Fruit fly (Drosophila melanogaster) whole organism, embryonic: Measurements from ENCODE around the gene aop.

Source experiments
- Adf1 ChIP-seq: fragments of 200-800 bp; sonication (Bioruptor generic); IDR thresholded peaks from 2 replicates; pipeline ENCODE4 v1.3.6; 2022; ENCODE audit warnings: missing biosample characterization, missing genetic modification characterization
- CG11723 ChIP-seq: fragments of 200-800 bp; sonication (Bioruptor generic); optimal IDR thresholded peaks from 2 replicates; lab custom pipeline; 2017; ENCODE audit warnings: missing biosample characterization, mild to moderate bottlenecking, missing genetic modification characterization
- CG12155 ChIP-seq: fragments of 200-800 bp; sonication (Bioruptor generic); optimal IDR thresholded peaks from 3 replicates; lab custom pipeline; 2016; ENCODE audit warnings: missing biosample characterization, missing genetic modification characterization
- CG14667 ChIP-seq: fragments of 200-800 bp; sonication (Bioruptor generic); IDR thresholded peaks from 2 replicates; pipeline ENCODE4 v1.3.6; 2022; ENCODE audit warnings: missing biosample characterization, missing genetic modification characterization
- CG15269 ChIP-seq: fragments of 200-800 bp; sonication (Bioruptor generic); optimal IDR thresholded peaks from 2 replicates; lab custom pipeline; 2018; ENCODE audit warnings: missing biosample characterization, mild to moderate bottlenecking, missing genetic modification characterization, moderate library complexity
- CG18619 ChIP-seq: fragments of 200-800 bp; sonication (Bioruptor generic); optimal IDR thresholded peaks from 3 replicates; lab custom pipeline; 2017; ENCODE audit warnings: missing biosample characterization, mild to moderate bottlenecking, missing genetic modification characterization
- CG30020 ChIP-seq: fragments of 200-800 bp; optimal IDR thresholded peaks from 2 replicates; lab custom pipeline; 2019; ENCODE audit warnings: missing biosample characterization, mild to moderate bottlenecking, missing genetic modification characterization, moderate library complexity
- CG31365 ChIP-seq: fragments of 200-800 bp; sonication (Bioruptor generic); optimal IDR thresholded peaks from 2 replicates; lab custom pipeline; 2018; ENCODE audit warnings: missing biosample characterization, mild to moderate bottlenecking, missing genetic modification characterization
- CG4730 ChIP-seq: fragments of 200-800 bp; sonication (Bioruptor generic); IDR thresholded peaks from 2 replicates; pipeline ENCODE4 v1.3.6; 2022; ENCODE audit warnings: missing biosample characterization, missing genetic modification characterization
- CG5953 ChIP-seq: fragments of 200-800 bp; sonication (Bioruptor generic); IDR thresholded peaks from 2 replicates; pipeline ENCODE4 v1.3.6; 2022; ENCODE audit warnings: missing biosample characterization, missing genetic modification characterization
- CG6854 ChIP-seq: fragments of 200-800 bp; sonication (Bioruptor generic); optimal IDR thresholded peaks from 3 replicates; lab custom pipeline; 2017; ENCODE audit warnings: missing biosample characterization, mild to moderate bottlenecking, missing genetic modification characterization
- CG7271 ChIP-seq: fragments of 200-800 bp; sonication (Bioruptor generic); optimal IDR thresholded peaks from 2 replicates; lab custom pipeline; 2018; ENCODE audit warnings: missing biosample characterization, mild to moderate bottlenecking, missing genetic modification characterization, moderate library complexity
- CG7357 ChIP-seq: fragments of 200-800 bp; sonication (Bioruptor generic); IDR thresholded peaks from 3 replicates; pipeline ENCODE4 v1.3.6; 2022; ENCODE audit warnings: missing biosample characterization, missing genetic modification characterization
- CG8089 ChIP-seq: fragments of 200-800 bp; sonication (Bioruptor generic); optimal IDR thresholded peaks from 3 replicates; lab custom pipeline; 2016; ENCODE audit warnings: missing biosample characterization, missing genetic modification characterization
- CG8478 ChIP-seq: fragments of >200 bp; optimal IDR thresholded peaks from 2 replicates; lab custom pipeline; 2018
- CG8944 ChIP-seq: fragments of 200-800 bp; sonication (Bioruptor generic); optimal IDR thresholded peaks from 3 replicates; lab custom pipeline; 2016; ENCODE audit warnings: missing biosample characterization, missing genetic modification characterization
- CHES-1-like ChIP-seq: fragments of 200-800 bp; sonication (Bioruptor generic); optimal IDR thresholded peaks from 2 replicates; lab custom pipeline; 2016; ENCODE audit warnings: missing biosample characterization, missing genetic modification characterization
- ERR ChIP-seq: fragments of 200-800 bp; sonication (Bioruptor generic); optimal IDR thresholded peaks from 2 replicates; lab custom pipeline; 2016; ENCODE audit warnings: missing biosample characterization, missing genetic modification characterization
- Elba2 ChIP-seq: fragments of 200-800 bp; sonication (Bioruptor generic); optimal IDR thresholded peaks from 3 replicates; lab custom pipeline; 2016; ENCODE audit warnings: missing biosample characterization, missing genetic modification characterization
- HLH4C ChIP-seq: fragments of 200-800 bp; sonication (Bioruptor generic); IDR thresholded peaks from 3 replicates; pipeline ENCODE4 v1.3.6; 2022; ENCODE audit warnings: missing biosample characterization, missing genetic modification characterization; ENCODE audit not compliant: partially characterized antibody
- Kr ChIP-seq: fragments of 200-800 bp; sonication (Bioruptor generic); optimal IDR thresholded peaks from 2 replicates; lab custom pipeline; 2017; ENCODE audit warnings: missing biosample characterization, mild to moderate bottlenecking, missing genetic modification characterization
- Rfx ChIP-seq: fragments of 200-800 bp; sonication (Bioruptor generic); IDR thresholded peaks from 2 replicates; pipeline ENCODE4 v1.3.6; 2022; ENCODE audit warnings: missing biosample characterization, missing genetic modification characterization
- Six4 ChIP-seq: fragments of 200-800 bp; sonication (Bioruptor generic); optimal IDR thresholded peaks from 2 replicates; lab custom pipeline; 2016; ENCODE audit warnings: missing biosample characterization, missing genetic modification characterization
- Sox102F ChIP-seq: fragments of 200-800 bp; sonication (Bioruptor generic); optimal IDR thresholded peaks from 2 replicates; lab custom pipeline; 2018; ENCODE audit warnings: missing biosample characterization, mild to moderate bottlenecking, missing genetic modification characterization, moderate library complexity
- Xrp1 ChIP-seq: fragments of 200-800 bp; sonication (Bioruptor generic); IDR thresholded peaks from 2 replicates; pipeline ENCODE4 v1.3.6; 2022; ENCODE audit warnings: missing biosample characterization, missing genetic modification characterization
- abd-A ChIP-seq: fragments of 200-800 bp; sonication (Bioruptor generic); optimal IDR thresholded peaks from 3 replicates; lab custom pipeline; 2019; ENCODE audit warnings: missing biosample characterization, mild to moderate bottlenecking, missing genetic modification characterization, moderate library complexity
- amos ChIP-seq: fragments of 200-800 bp; sonication (Bioruptor generic); IDR thresholded peaks from 2 replicates; pipeline ENCODE4 v1.3.6; 2022; ENCODE audit warnings: missing biosample characterization, missing genetic modification characterization; ENCODE audit not compliant: partially characterized antibody
- cwo ChIP-seq: fragments of 200-800 bp; sonication (Bioruptor generic); optimal IDR thresholded peaks from 3 replicates; lab custom pipeline; 2017; ENCODE audit warnings: missing biosample characterization, missing genetic modification characterization, mild to moderate bottlenecking, moderate library complexity, missing genetic modification reagents
- dimm ChIP-seq: fragments of 200-800 bp; sonication (Bioruptor generic); IDR thresholded peaks from 2 replicates; pipeline ENCODE4 v1.3.6; 2022; ENCODE audit warnings: missing biosample characterization, missing genetic modification characterization
- dm ChIP-seq: fragments of 200-800 bp; sonication (Bioruptor generic); optimal IDR thresholded peaks from 3 replicates; lab custom pipeline; 2016; ENCODE audit warnings: missing biosample characterization, missing genetic modification characterization
- dpn ChIP-seq, 2 experiments: fragments of 200-800 bp; sonication (Bioruptor generic); optimal IDR thresholded peaks; 3 replicates each; lab custom pipeline; 2016; ENCODE audit warnings: missing biosample characterization in 2 of 2, missing genetic modification characterization in 2 of 2
- exex ChIP-seq: fragments of 200-800 bp; sonication (Bioruptor generic); optimal IDR thresholded peaks from 4 replicates; lab custom pipeline; 2018; ENCODE audit warnings: missing biosample characterization, mild to moderate bottlenecking, missing genetic modification characterization, moderate library complexity
- gcm ChIP-seq: fragments of 200-800 bp; sonication (Bioruptor generic); optimal IDR thresholded peaks from 2 replicates; lab custom pipeline; 2019; ENCODE audit warnings: missing biosample characterization, mild to moderate bottlenecking, missing genetic modification characterization, moderate library complexity
- gem ChIP-seq: fragments of 200-800 bp; sonication (Bioruptor generic); optimal IDR thresholded peaks from 2 replicates; lab custom pipeline; 2019; ENCODE audit warnings: missing biosample characterization, mild to moderate bottlenecking, missing genetic modification characterization, moderate library complexity
- gro ChIP-seq: fragments of 200-800 bp; sonication (Bioruptor generic); optimal IDR thresholded peaks from 2 replicates; lab custom pipeline; 2016; ENCODE audit warnings: missing biosample characterization, missing genetic modification characterization
- gsb-n ChIP-seq: fragments of 200-800 bp; sonication (Bioruptor generic); optimal IDR thresholded peaks from 3 replicates; lab custom pipeline; 2018; ENCODE audit warnings: missing biosample characterization, mild to moderate bottlenecking, missing genetic modification characterization
- kay ChIP-seq: fragments of 200-800 bp; sonication (Bioruptor generic); optimal IDR thresholded peaks from 2 replicates; lab custom pipeline; 2016; ENCODE audit warnings: missing biosample characterization, missing genetic modification characterization
- lilli ChIP-seq: fragments of 200-800 bp; sonication (Bioruptor generic); optimal IDR thresholded peaks from 3 replicates; lab custom pipeline; 2016; ENCODE audit warnings: missing biosample characterization, missing genetic modification characterization
- lov ChIP-seq, 2 experiments: fragments of 200-800 bp in 1 of 2; fragments of >200 bp in 1 of 2; sonication (Bioruptor generic) in 1 of 2; IDR thresholded peaks in 1 of 2; optimal IDR thresholded peaks in 1 of 2; 2 replicates in 1 of 2; 3 replicates in 1 of 2; pipeline versions ENCODE4 v1.3.6 to Lab custom; 2017 to 2022; ENCODE audit warnings: missing biosample characterization in 1 of 2, missing genetic modification characterization in 1 of 2
- mam ChIP-seq: fragments of 200-800 bp; sonication (Bioruptor generic); optimal IDR thresholded peaks from 3 replicates; lab custom pipeline; 2016; ENCODE audit warnings: missing biosample characterization, missing genetic modification characterization
- onecut ChIP-seq: fragments of 200-800 bp; sonication (Bioruptor generic); IDR thresholded peaks from 2 replicates; pipeline ENCODE4 v1.3.6; 2022; ENCODE audit warnings: missing biosample characterization, missing genetic modification characterization
- pnt ChIP-seq: fragments of 200-800 bp; sonication (Bioruptor generic); optimal IDR thresholded peaks from 3 replicates; lab custom pipeline; 2016; ENCODE audit warnings: missing biosample characterization, missing genetic modification characterization
- repo ChIP-seq: fragments of 200-800 bp; sonication (Bioruptor generic); optimal IDR thresholded peaks from 2 replicates; lab custom pipeline; 2016; ENCODE audit warnings: missing biosample characterization, missing genetic modification characterization
- row ChIP-seq: fragments of 200-800 bp; sonication (Bioruptor generic); IDR thresholded peaks from 3 replicates; pipeline ENCODE4 v1.3.6; 2022; ENCODE audit warnings: missing biosample characterization, missing genetic modification characterization
- sc ChIP-seq, 3 experiments: fragments of >200 bp in 2 of 3; fragments of 200-800 bp in 1 of 3; sonication (Bioruptor generic) in 1 of 3; optimal IDR thresholded peaks; 2 replicates in 2 of 3; 3 replicates in 1 of 3; lab custom pipeline; 2017; ENCODE audit warnings: mild to moderate bottlenecking in 1 of 3, missing biosample characterization in 1 of 3, missing genetic modification characterization in 1 of 3, missing genetic modification reagents in 1 of 3
- sens ChIP-seq: fragments of 200-800 bp; sonication (Bioruptor generic); peaks from one replicate; lab custom pipeline; 2016; ENCODE audit warnings: missing biosample characterization, missing genetic modification characterization
- sens-2 ChIP-seq: fragments of 200-800 bp; sonication (Bioruptor generic); IDR thresholded peaks from 2 replicates; pipeline ENCODE4 v1.3.6; 2022; ENCODE audit warnings: missing biosample characterization, missing genetic modification characterization
- so ChIP-seq: fragments of 200-800 bp; sonication (Bioruptor generic); IDR thresholded peaks from 3 replicates; pipeline ENCODE4 v1.3.6; 2022; ENCODE audit warnings: missing biosample characterization, missing genetic modification characterization
- sob ChIP-seq: fragments of 200-800 bp; sonication (Bioruptor generic); IDR thresholded peaks from 2 replicates; pipeline ENCODE4 v1.3.6; 2022; ENCODE audit warnings: missing biosample characterization, missing genetic modification characterization
- unc-4 ChIP-seq: fragments of 200-800 bp; sonication (Bioruptor generic); IDR thresholded peaks from 2 replicates; pipeline ENCODE4 v1.3.6; 2022; ENCODE audit warnings: missing biosample characterization, missing genetic modification characterization; ENCODE audit not compliant: partially characterized antibody

The aop gene

dm6 chr2L:2133009-2133408 is 45.5 kb downstream of the aop start (continued):
- TF ChIP-seq sens (GFP tag; lab: Kevin White, UChicago) (no peak), Elba2 (GFP tag; lab: Kevin White, UChicago) (no peak), gro (GFP tag; lab: Kevin White, UChicago) (no peak), lov (optimal IDR thresholded peaks at IDR 0.05; lab: Kevin White, UChicago) (no peak), lov (GFP tag; IDR thresholded peaks at IDR 0.05; lab: Robert Waterston, UW) (no peak), CG6854 (GFP tag; lab: Kevin White, UChicago) (no peak), CG8944 (no peak), CG5953 (GFP tag; lab: Robert Waterston, UW) (no peak), Xrp1 (no peak), Adf1 (no peak), CHES-1-like (no peak), CG7357 (GFP tag; lab: Robert Waterston, UW) (no peak), gsb-n (tag; lab: Kevin White, UChicago) (no peak), amos (GFP tag; lab: Robert Waterston, UW) (no peak), sob (GFP tag; lab: Robert Waterston, UW) (no peak), CG15269 (tag; lab: Kevin White, UChicago) (no peak), pnt (GFP tag; lab: Kevin White, UChicago) (no peak), dimm (GFP tag; lab: Robert Waterston, UW) (no peak), Six4 (GFP tag; lab: Kevin White, UChicago) (no peak), CG7271 (no peak), mam (no peak), sens-2 (GFP tag; lab: Robert Waterston, UW) (no peak), Kr (GFP tag; lab: Kevin White, UChicago) (no peak), HLH4C (no peak), exex (peak; percentile 64), so (GFP tag; lab: Robert Waterston, UW) (no peak), sc (optimal IDR thresholded peaks at IDR 0.05; lab: Kevin White, UChicago) (no peak), sc (GFP tag; optimal IDR thresholded peaks at IDR 0.05; lab: Kevin White, UChicago) (no peak), unc-4 (GFP tag; lab: Robert Waterston, UW) (no peak), CG12155 (GFP tag; lab: Kevin White, UChicago) (peak; percentile 7), CG18619 (GFP tag; lab: Kevin White, UChicago) (no peak), dpn (GFP tag; optimal IDR thresholded peaks at IDR 0.05; lab: Kevin White, UChicago) (peak; percentile 19 to 24), lilli (peak; percentile 36), repo (GFP tag; lab: Kevin White, UChicago) (no peak), CG8089 (GFP tag; lab: Kevin White, UChicago) (no peak), gcm (GFP tag; lab: Kevin White, UChicago) (no peak)

dm6 chr2L:2132215-2132614 is 46.3 kb downstream of the aop start:
- peak; percentile 83 for TF ChIP-seq ERR (GFP tag; lab: Kevin White, UChicago)
- TF ChIP-seq exex: no peak
- no peak for TF ChIP-seq dm
- no peak for TF ChIP-seq CG30020 (tag; lab: Kevin White, UChicago)
- TF ChIP-seq cwo (GFP tag; lab: Kevin White, UChicago): peak; percentile 46

DNA sequence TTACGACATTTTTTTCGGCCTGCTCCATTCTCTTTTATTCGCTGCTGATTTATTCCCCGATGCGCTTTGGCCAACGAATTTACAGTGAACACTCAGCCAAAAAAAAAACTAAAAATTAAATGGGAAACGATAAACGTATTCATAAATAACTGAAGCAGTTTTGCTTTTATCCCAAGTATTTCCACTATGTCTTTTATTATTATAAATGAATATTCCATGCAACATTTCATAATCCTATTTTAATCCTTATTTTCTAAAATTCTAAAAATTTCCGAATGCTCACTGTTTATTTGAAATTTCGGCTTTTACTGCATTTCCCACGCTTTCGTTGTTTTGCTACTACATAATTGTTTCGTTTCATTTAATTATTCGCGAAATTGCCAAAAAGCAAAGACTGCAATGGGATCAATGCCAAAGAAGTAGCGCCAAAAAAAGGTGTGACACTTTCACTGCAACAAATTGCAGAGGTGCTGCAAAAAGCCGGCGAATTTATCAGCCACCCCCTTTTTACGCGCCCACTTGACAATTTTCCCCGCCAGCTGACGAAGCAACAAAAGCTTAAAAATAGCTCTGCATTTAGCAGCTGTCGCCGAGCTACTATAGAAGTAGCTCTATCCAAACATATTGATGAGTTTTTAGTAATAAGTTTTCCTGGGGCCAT is 47.0 kb downstream of the aop start:
- TF ChIP-seq Sox102F (peak; percentile 0), Rfx (GFP tag; lab: Robert Waterston, UW) (no peak), CG31365 (tag; lab: Kevin White, UChicago) (no peak), row (GFP tag; lab: Robert Waterston, UW) (peak; percentile 17; the same call in 1 of the 3 replicates), CG14667 (GFP tag; lab: Robert Waterston, UW) (no peak), CG11723 (GFP tag; lab: Kevin White, UChicago) (no peak), CG8478 (lab: Kevin White, UChicago) (no peak), sens (GFP tag; lab: Kevin White, UChicago) (peak; percentile 49), CG4730 (no peak), onecut (GFP tag; lab: Robert Waterston, UW) (no peak), kay (no peak), gem (tag; lab: Kevin White, UChicago) (peak; percentile 11), abd-A (tag; lab: Kevin White, UChicago) (no peak), unc-4 (GFP tag; lab: Robert Waterston, UW) (no peak)
